Fruit fly (Drosophila melanogaster) whole organism, embryonic: ENCODE results near the gene CG12477.

Source experiments
- Ada2b ChIP-seq: fragments of 200-800 bp; sonication (Bioruptor generic); IDR thresholded peaks from 2 replicates; pipeline ENCODE4 v1.3.6; 2022; ENCODE audit warnings: missing biosample characterization, missing genetic modification characterization
- Aef1 ChIP-seq: fragments of 200-800 bp; sonication (Bioruptor generic); IDR thresholded peaks from 3 replicates; pipeline ENCODE4 v1.3.6; 2022; ENCODE audit warnings: missing biosample characterization, missing genetic modification characterization
- CG1024 ChIP-seq: fragments of 200-800 bp; sonication (Bioruptor generic); IDR thresholded peaks from 2 replicates; pipeline ENCODE4 v1.3.6; 2022; ENCODE audit warnings: missing biosample characterization, missing genetic modification characterization
- CG11695 ChIP-seq: fragments of 200-800 bp; sonication (Bioruptor generic); IDR thresholded peaks from 3 replicates; pipeline ENCODE4 v1.3.6; 2022; ENCODE audit warnings: missing biosample characterization, missing genetic modification characterization
- CG15073 ChIP-seq: fragments of 200-800 bp; sonication (Bioruptor generic); optimal IDR thresholded peaks from 2 replicates; lab custom pipeline; 2016; ENCODE audit warnings: missing biosample characterization, missing genetic modification characterization
- CG16863 ChIP-seq: fragments of 200-800 bp; sonication (Bioruptor generic); optimal IDR thresholded peaks from 3 replicates; lab custom pipeline; 2016; ENCODE audit warnings: missing biosample characterization, missing genetic modification characterization
- CG17912 ChIP-seq: fragments of 200-800 bp; sonication (Bioruptor generic); optimal IDR thresholded peaks from 2 replicates; lab custom pipeline; 2018; ENCODE audit warnings: missing biosample characterization, mild to moderate bottlenecking, missing genetic modification characterization
- CG1832 ChIP-seq: fragments of 200-800 bp; sonication (Bioruptor generic); optimal IDR thresholded peaks from 2 replicates; lab custom pipeline; 2017; ENCODE audit warnings: missing biosample characterization, mild to moderate bottlenecking, missing genetic modification characterization, inconsistent platforms
- CG31388 ChIP-seq: fragments of 200-800 bp; sonication (Bioruptor generic); optimal IDR thresholded peaks from 2 replicates; lab custom pipeline; 2016; ENCODE audit warnings: missing biosample characterization, missing genetic modification characterization
- CG3281 ChIP-seq: fragments of 200-800 bp; sonication (Bioruptor generic); optimal IDR thresholded peaks from 3 replicates; lab custom pipeline; 2017; ENCODE audit warnings: missing biosample characterization, mild to moderate bottlenecking, missing genetic modification characterization
- CG4328 ChIP-seq: fragments of 200-800 bp; sonication (Bioruptor generic); optimal IDR thresholded peaks from 3 replicates; lab custom pipeline; 2017; ENCODE audit warnings: missing biosample characterization, missing genetic modification reagents, missing genetic modification characterization
- CG5953 ChIP-seq: fragments of 200-800 bp; sonication (Bioruptor generic); IDR thresholded peaks from 2 replicates; pipeline ENCODE4 v1.3.6; 2022; ENCODE audit warnings: missing biosample characterization, missing genetic modification characterization
- CG6813 ChIP-seq: fragments of 200-800 bp; sonication (Bioruptor generic); optimal IDR thresholded peaks from 2 replicates; lab custom pipeline; 2017; ENCODE audit warnings: missing biosample characterization, missing genetic modification characterization, mild to moderate bottlenecking, moderate library complexity, missing genetic modification reagents
- CG8765 ChIP-seq: fragments of 200-800 bp; sonication (Bioruptor generic); IDR thresholded peaks from 2 replicates; pipeline ENCODE4 v1.3.6; 2022; ENCODE audit warnings: missing biosample characterization, missing genetic modification characterization
- CG9215 ChIP-seq: fragments of 200-800 bp; sonication (Bioruptor generic); IDR thresholded peaks from 2 replicates; pipeline ENCODE4 v1.3.6; 2022; ENCODE audit warnings: missing biosample characterization, missing genetic modification characterization
- CG9437 ChIP-seq: fragments of 200-800 bp; sonication (Bioruptor generic); optimal IDR thresholded peaks from 2 replicates; lab custom pipeline; 2018; ENCODE audit warnings: missing biosample characterization, mild to moderate bottlenecking, missing genetic modification characterization
- D ChIP-seq, 2 experiments: fragments of 200-800 bp in 1 of 2; fragments of >200 bp in 1 of 2; sonication (Bioruptor generic) in 1 of 2; optimal IDR thresholded peaks; 2 replicates in 1 of 2; 3 replicates in 1 of 2; lab custom pipeline; 2017; ENCODE audit warnings: mild to moderate bottlenecking in 1 of 2, missing biosample characterization in 1 of 2, missing genetic modification characterization in 1 of 2, missing genetic modification reagents in 1 of 2
- Dip2 ChIP-seq: fragments of 200-800 bp; sonication (Bioruptor generic); IDR thresholded peaks from 2 replicates; pipeline ENCODE4 v1.3.6; 2022; ENCODE audit warnings: missing biosample characterization, missing genetic modification characterization
- Gug ChIP-seq: fragments of 200-800 bp; sonication (Bioruptor generic); IDR thresholded peaks from 4 replicates; pipeline ENCODE4 v1.3.6; 2022; ENCODE audit warnings: missing biosample characterization, missing genetic modification characterization
- HLH3B ChIP-seq: fragments of 200-800 bp; sonication (Bioruptor generic); IDR thresholded peaks from 2 replicates; pipeline ENCODE4 v1.3.6; 2022; ENCODE audit warnings: missing biosample characterization, missing genetic modification characterization
- Hr51 ChIP-seq, 2 experiments: fragments of 200-800 bp; sonication (Bioruptor generic); optimal IDR thresholded peaks; 2 replicates in 1 of 2; 3 replicates in 1 of 2; lab custom pipeline; 2016 to 2018; ENCODE audit warnings: missing biosample characterization in 2 of 2, missing genetic modification characterization in 2 of 2, mild to moderate bottlenecking in 1 of 2, moderate library complexity in 1 of 2
- Mes4 ChIP-seq: fragments of 200-800 bp; sonication (Bioruptor generic); optimal IDR thresholded peaks from 2 replicates; lab custom pipeline; 2016; ENCODE audit warnings: missing biosample characterization, missing genetic modification characterization
- Mrtf ChIP-seq: fragments of 200-800 bp; sonication (Bioruptor generic); IDR thresholded peaks from 3 replicates; pipeline ENCODE4 v1.3.6; 2022; ENCODE audit warnings: missing biosample characterization, missing genetic modification characterization
- Oli ChIP-seq: fragments of 200-800 bp; sonication (Bioruptor generic); optimal IDR thresholded peaks from 2 replicates; lab custom pipeline; 2018; ENCODE audit warnings: missing biosample characterization, mild to moderate bottlenecking, missing genetic modification characterization, moderate library complexity
- Pdp1 ChIP-seq, 2 experiments: fragments of 200-800 bp; sonication (Bioruptor generic); optimal IDR thresholded peaks; 3 replicates each; lab custom pipeline; 2016; ENCODE audit warnings: missing biosample characterization in 2 of 2, missing genetic modification characterization in 2 of 2, mild to moderate bottlenecking in 1 of 2, moderate library complexity in 1 of 2
- Spps ChIP-seq: fragments of 200-800 bp; sonication (Bioruptor generic); optimal IDR thresholded peaks from 2 replicates; lab custom pipeline; 2018; ENCODE audit warnings: missing biosample characterization, mild to moderate bottlenecking, missing genetic modification characterization
- Ssrp ChIP-seq: fragments of 200-800 bp; sonication (Bioruptor generic); optimal IDR thresholded peaks from 2 replicates; lab custom pipeline; 2018; ENCODE audit warnings: missing biosample characterization, mild to moderate bottlenecking, missing genetic modification characterization, moderate library complexity
- abd-A ChIP-seq: fragments of 200-800 bp; sonication (Bioruptor generic); optimal IDR thresholded peaks from 3 replicates; lab custom pipeline; 2019; ENCODE audit warnings: missing biosample characterization, mild to moderate bottlenecking, missing genetic modification characterization, moderate library complexity
- amos ChIP-seq: fragments of 200-800 bp; sonication (Bioruptor generic); IDR thresholded peaks from 2 replicates; pipeline ENCODE4 v1.3.6; 2022; ENCODE audit warnings: missing biosample characterization, missing genetic modification characterization; ENCODE audit not compliant: partially characterized antibody
- bbx ChIP-seq: fragments of 200-800 bp; sonication (Bioruptor generic); IDR thresholded peaks from 2 replicates; pipeline ENCODE4 v1.3.6; 2022; ENCODE audit warnings: missing biosample characterization, missing genetic modification characterization; ENCODE audit not compliant: partially characterized antibody
- cad ChIP-seq: fragments of >200 bp; optimal IDR thresholded peaks from 2 replicates; lab custom pipeline; 2017; ENCODE audit warnings: missing biosample characterization, missing genetic modification characterization
- da ChIP-seq: fragments of 200-800 bp; sonication (Bioruptor generic); optimal IDR thresholded peaks from 2 replicates; lab custom pipeline; 2016; ENCODE audit warnings: missing biosample characterization, missing genetic modification characterization
- dan ChIP-seq: fragments of 200-800 bp; sonication (Bioruptor generic); IDR thresholded peaks from 2 replicates; pipeline ENCODE4 v1.3.6; 2022; ENCODE audit warnings: missing biosample characterization, missing genetic modification characterization
- eve ChIP-seq, 2 experiments: fragments of >200 bp; optimal IDR thresholded peaks; 2 replicates each; lab custom pipeline; 2017; ENCODE audit warnings: missing biosample characterization in 2 of 2, missing genetic modification characterization in 2 of 2
- gro ChIP-seq: fragments of 200-800 bp; sonication (Bioruptor generic); optimal IDR thresholded peaks from 2 replicates; lab custom pipeline; 2016; ENCODE audit warnings: missing biosample characterization, missing genetic modification characterization
- hbn ChIP-seq: fragments of 200-800 bp; sonication (Bioruptor generic); IDR thresholded peaks from 2 replicates; pipeline ENCODE4 v1.3.6; 2022; ENCODE audit warnings: missing biosample characterization, missing genetic modification characterization; ENCODE audit not compliant: partially characterized antibody
- jigr1 ChIP-seq: fragments of 200-800 bp; sonication (Bioruptor generic); IDR thresholded peaks from 3 replicates; pipeline ENCODE4 v1.3.6; 2022; ENCODE audit warnings: missing biosample characterization, missing genetic modification characterization
- klu ChIP-seq: fragments of 200-800 bp; sonication (Bioruptor generic); IDR thresholded peaks from 2 replicates; pipeline ENCODE4 v1.3.6; 2022; ENCODE audit warnings: missing biosample characterization, missing genetic modification characterization
- mirr ChIP-seq: fragments of 200-800 bp; sonication (Bioruptor generic); optimal IDR thresholded peaks from 3 replicates; lab custom pipeline; 2018; ENCODE audit warnings: missing biosample characterization, mild to moderate bottlenecking, missing genetic modification characterization
- oc ChIP-seq: fragments of 200-800 bp; sonication (Bioruptor generic); optimal IDR thresholded peaks from 2 replicates; lab custom pipeline; 2018; ENCODE audit warnings: missing biosample characterization, mild to moderate bottlenecking, missing genetic modification characterization, moderate library complexity
- pan ChIP-seq, 4 experiments: fragments of >200 bp in 3 of 4; fragments of 200-800 bp in 1 of 4; sonication (Bioruptor generic) in 1 of 4; optimal IDR thresholded peaks in 3 of 4; IDR thresholded peaks in 1 of 4; 2 replicates each; pipeline versions ENCODE4 v1.3.6 to Lab custom; 2017 to 2022; ENCODE audit warnings: missing biosample characterization in 2 of 4, missing genetic modification characterization in 2 of 4, mixed read lengths in 1 of 4
- ranshi ChIP-seq: fragments of 200-800 bp; sonication (Bioruptor generic); IDR thresholded peaks from 2 replicates; pipeline ENCODE4 v1.3.6; 2022; ENCODE audit warnings: missing biosample characterization, missing genetic modification characterization
- sd ChIP-seq: fragments of 200-800 bp; sonication (Bioruptor generic); optimal IDR thresholded peaks from 3 replicates; lab custom pipeline; 2018; ENCODE audit warnings: missing biosample characterization, mild to moderate bottlenecking, missing genetic modification characterization, moderate library complexity
- sim ChIP-seq: fragments of 200-800 bp; sonication (Bioruptor generic); IDR thresholded peaks from 2 replicates; pipeline ENCODE4 v1.3.6; 2022; ENCODE audit warnings: missing biosample characterization, missing genetic modification characterization
- tio ChIP-seq: fragments of 200-800 bp; sonication (Bioruptor generic); optimal IDR thresholded peaks from 2 replicates; lab custom pipeline; 2017; ENCODE audit warnings: missing biosample characterization, missing genetic modification characterization, inconsistent platforms
- unc-4 ChIP-seq: fragments of 200-800 bp; sonication (Bioruptor generic); IDR thresholded peaks from 2 replicates; pipeline ENCODE4 v1.3.6; 2022; ENCODE audit warnings: missing biosample characterization, missing genetic modification characterization; ENCODE audit not compliant: partially characterized antibody
- vvl ChIP-seq: fragments of 200-800 bp; sonication (Bioruptor generic); IDR thresholded peaks from 2 replicates; pipeline ENCODE4 v1.3.6; 2022; ENCODE audit warnings: missing biosample characterization, missing genetic modification characterization

The CG12477 gene

dm6 chr3L:18765657-18766592 lies 42.9 kb upstream of the CG12477 start (continued):
- TF ChIP-seq CG3281 (GFP tag; lab: Kevin White, UChicago) (no peak), Mes4 (no peak), bbx (peak; percentile 32; the same call in 1 of the 2 replicates), ranshi (GFP tag; lab: Robert Waterston, UW) (peak; percentile 24; the same call in 1 of the 2 replicates), CG17912 (GFP tag; lab: Kevin White, UChicago) (no peak), Mrtf (no peak), da (GFP tag; lab: Kevin White, UChicago) (no peak), Aef1 (GFP tag; lab: Robert Waterston, UW) (no peak), mirr (GFP tag; lab: Kevin White, UChicago) (peak; percentile 46), amos (no peak; the same call in 1 of the 2 replicates), Hr51 (GFP tag; optimal IDR thresholded peaks at IDR 0.05; lab: Kevin White, UChicago) (peak in 1 of 2 experiments; percentile 74), Oli (peak; percentile 48), jigr1 (no peak), sim (GFP tag; lab: Robert Waterston, UW) (0 out of 2 replicates have a peak, but pooled peaks have one; percentile 45), vvl (GFP tag; lab: Robert Waterston, UW) (peak; percentile 59; the same call in 1 of the 2 replicates), dan (GFP tag; lab: Robert Waterston, UW) (no peak), eve (GFP tag; optimal IDR thresholded peaks at IDR 0.05; lab: Kevin White, UChicago) (peak in 1 of 2 experiments; percentile 66), CG6813 (no peak), CG11695 (GFP tag; lab: Robert Waterston, UW) (peak; percentile 50), D (optimal IDR thresholded peaks at IDR 0.05; lab: Kevin White, UChicago) (no peak), D (GFP tag; optimal IDR thresholded peaks at IDR 0.05; lab: Kevin White, UChicago) (no peak), CG4328 (no peak), Spps (peak; percentile 53), cad (GFP tag; lab: Kevin White, UChicago) (no peak), CG31388 (GFP tag; lab: Kevin White, UChicago) (no peak), gro (GFP tag; lab: Kevin White, UChicago) (no peak), tio (GFP tag; lab: Kevin White, UChicago) (peak; percentile 16), CG15073 (GFP tag; lab: Kevin White, UChicago) (no peak), Dip2 (GFP tag; lab: Robert Waterston, UW) (no peak), CG1024 (GFP tag; lab: Robert Waterston, UW) (no peak), Ada2b (GFP tag; lab: Robert Waterston, UW) (0 out of 2 replicates have a peak, but pooled peaks have one; percentile 19), abd-A (peak; percentile 82), CG1832 (no peak), hbn (GFP tag; lab: Robert Waterston, UW) (peak; percentile 43; the same call in 1 of the 2 replicates), CG16863 (GFP tag; lab: Kevin White, UChicago) (peak; percentile 2), CG9215 (no peak), oc (peak; percentile 9), klu (GFP tag; lab: Robert Waterston, UW) (no peak), CG5953 (GFP tag; lab: Robert Waterston, UW) (peak; percentile 5; the same call in 1 of the 2 replicates), CG9437 (GFP tag; lab: Kevin White, UChicago) (peak; percentile 31), unc-4 (GFP tag; lab: Robert Waterston, UW) (no peak), pan (optimal IDR thresholded peaks at IDR 0.05; lab: Kevin White, UChicago) (no peak), pan (GFP tag; optimal IDR thresholded peaks at IDR 0.05 in 1 of 2, IDR thresholded peaks at IDR 0.05 in 1 of 2) (peak in 1 of 2 experiments; percentile 42), sd (tag; lab: Kevin White, UChicago) (peak; percentile 33), Pdp1 (GFP tag; optimal IDR thresholded peaks at IDR 0.05; lab: Kevin White, UChicago) (peak in 1 of 2 experiments; percentile 92), Ssrp (tag; lab: Kevin White, UChicago) (no peak), Gug (no peak), HLH3B (GFP tag; lab: Robert Waterston, UW) (no peak; the same call in 1 of the 2 replicates), CG8765 (no peak)
